Fruit fly (Drosophila melanogaster) whole organism, adult: Measurements from ENCODE around the gene CG18234.

Experiments used
- CG11617 ChIP-seq: fragments of 200-800 bp; sonication (Bioruptor generic); optimal IDR thresholded peaks from 2 replicates; lab custom pipeline; 2017; ENCODE audit warnings: mild to moderate bottlenecking, missing biosample characterization, missing genetic modification reagents, missing genetic modification characterization
- CG12768 ChIP-seq: fragments of 200-800 bp; sonication (Bioruptor generic); optimal IDR thresholded peaks from 2 replicates; lab custom pipeline; 2017; ENCODE audit warnings: missing biosample characterization, missing genetic modification characterization, mild to moderate bottlenecking, moderate library complexity, missing genetic modification reagents
- CG14711 ChIP-seq: fragments of 200-800 bp; sonication (Bioruptor generic); optimal IDR thresholded peaks from 2 replicates; lab custom pipeline; 2018; ENCODE audit warnings: missing biosample characterization, mild to moderate bottlenecking, missing genetic modification characterization, moderate library complexity
- CG1620 ChIP-seq: fragments of 200-800 bp; sonication (Bioruptor generic); optimal IDR thresholded peaks from 2 replicates; lab custom pipeline; 2016; ENCODE audit warnings: missing biosample characterization, missing genetic modification characterization
- CG33017 ChIP-seq: fragments of 200-800 bp; sonication (Bioruptor generic); optimal IDR thresholded peaks from 2 replicates; lab custom pipeline; 2018; ENCODE audit warnings: missing biosample characterization, mild to moderate bottlenecking, missing genetic modification characterization, moderate library complexity
- CG5204 ChIP-seq: fragments of 200-800 bp; sonication (Bioruptor generic); optimal IDR thresholded peaks from 2 replicates; lab custom pipeline; 2016; ENCODE audit warnings: missing biosample characterization, missing genetic modification characterization
- CG7045 ChIP-seq: fragments of 200-800 bp; sonication (Bioruptor generic); optimal IDR thresholded peaks from 2 replicates; lab custom pipeline; 2017; ENCODE audit warnings: missing biosample characterization, mild to moderate bottlenecking, missing genetic modification characterization
- CG7101 ChIP-seq: fragments of 200-800 bp; sonication (Bioruptor generic); optimal IDR thresholded peaks from 2 replicates; lab custom pipeline; 2018; ENCODE audit warnings: missing biosample characterization, mild to moderate bottlenecking, missing genetic modification characterization, moderate library complexity
- Clk ChIP-seq: fragments of 200-800 bp; sonication (Bioruptor generic); optimal IDR thresholded peaks from 2 replicates; lab custom pipeline; 2017; ENCODE audit warnings: missing biosample characterization, missing genetic modification characterization
- Crg-1 ChIP-seq: fragments of 200-800 bp; sonication (Bioruptor generic); optimal IDR thresholded peaks from 2 replicates; lab custom pipeline; 2016; ENCODE audit warnings: missing biosample characterization, missing genetic modification characterization
- Hr96 ChIP-seq: fragments of 200-800 bp; sonication (Bioruptor generic); optimal IDR thresholded peaks from 2 replicates; lab custom pipeline; 2016; ENCODE audit warnings: missing biosample characterization, missing genetic modification characterization
- Mnt ChIP-seq: fragments of 200-800 bp; sonication (Bioruptor generic); optimal IDR thresholded peaks from 2 replicates; lab custom pipeline; 2016; ENCODE audit warnings: missing biosample characterization, mild to moderate bottlenecking, missing genetic modification characterization
- bab1 ChIP-seq: fragments of 200-800 bp; sonication (Bioruptor generic); optimal IDR thresholded peaks from 3 replicates; lab custom pipeline; 2019; ENCODE audit warnings: missing biosample characterization, mild to moderate bottlenecking, missing genetic modification characterization, moderate library complexity
- cic ChIP-seq: fragments of 200-800 bp; sonication (Bioruptor generic); optimal IDR thresholded peaks from 2 replicates; lab custom pipeline; 2017; ENCODE audit warnings: missing biosample characterization, mild to moderate bottlenecking, missing genetic modification characterization, moderate library complexity
- cnc ChIP-seq, 2 experiments: fragments of >200 bp; optimal IDR thresholded peaks; 2 replicates each; lab custom pipeline; 2017
- kay ChIP-seq: fragments of 200-800 bp; sonication (Bioruptor generic); peaks from one replicate; lab custom pipeline; 2016; ENCODE audit warnings: missing biosample characterization, missing genetic modification characterization, borderline replicate concordance
- ovo ChIP-seq: fragments of 200-800 bp; sonication (Bioruptor generic); optimal IDR thresholded peaks from 2 replicates; lab custom pipeline; 2016; ENCODE audit warnings: missing biosample characterization, missing genetic modification characterization
- pad ChIP-seq: fragments of 200-800 bp; sonication (Bioruptor generic); optimal IDR thresholded peaks from 3 replicates; lab custom pipeline; 2017; ENCODE audit warnings: missing biosample characterization, missing genetic modification characterization, mild to moderate bottlenecking, moderate library complexity, missing genetic modification reagents
- tj ChIP-seq: fragments of 200-800 bp; sonication (Bioruptor generic); optimal IDR thresholded peaks from 3 replicates; lab custom pipeline; 2017; ENCODE audit warnings: missing biosample characterization, mild to moderate bottlenecking, missing genetic modification characterization, moderate library complexity
- toe ChIP-seq: fragments of 200-800 bp; sonication (Bioruptor generic); optimal IDR thresholded peaks from 2 replicates; lab custom pipeline; 2016; ENCODE audit warnings: missing biosample characterization, missing genetic modification characterization

The CG18234 gene

dm6 chr3L:18603125-18603524, at the start of gene CG18234:
CG18234 (plus strand) TSS chr3L:18603425.
- TF ChIP-seq CG33017 (tag; lab: Kevin White, UChicago): no peak
- no peak for TF ChIP-seq CG1620 (GFP tag; lab: Kevin White, UChicago)
- TF ChIP-seq CG7101 (tag; lab: Kevin White, UChicago): no peak

dm6 chr3L:18559958-18560357, 43.3 kb upstream of the CG18234 start, which contains the start of gene AstC-R1:
AstC-R1 (plus strand) TSS chr3L:18560258.
- TF ChIP-seq CG33017 (tag; lab: Kevin White, UChicago): no peak
- no peak for TF ChIP-seq CG7045 (GFP tag; lab: Kevin White, UChicago)
- TF ChIP-seq Clk (GFP tag; lab: Kevin White, UChicago): no peak
- no peak for TF ChIP-seq tj (GFP tag; lab: Kevin White, UChicago)
- no peak for TF ChIP-seq bab1
- TF ChIP-seq pad (GFP tag; lab: Kevin White, UChicago): no peak
- no peak for TF ChIP-seq CG7101 (tag; lab: Kevin White, UChicago)
- no peak for TF ChIP-seq kay (GFP tag; lab: Kevin White, UChicago)
- no peak for TF ChIP-seq CG5204 (GFP tag; lab: Kevin White, UChicago)
- no peak for TF ChIP-seq CG12768
- TF ChIP-seq toe (GFP tag; lab: Kevin White, UChicago): no peak
- no peak for TF ChIP-seq CG1620 (GFP tag; lab: Kevin White, UChicago)
- no peak for TF ChIP-seq cnc (optimal IDR thresholded peaks at IDR 0.05; lab: Kevin White, UChicago)
- no peak for TF ChIP-seq Crg-1

dm6 chr3L:18588387-18588786, 14.8 kb upstream of the CG18234 start, which contains the start of gene CG7271:
CG7271 (plus strand) TSS chr3L:18588759.
- TF ChIP-seq cic (GFP tag; lab: Kevin White, UChicago) (no peak), tj (GFP tag; lab: Kevin White, UChicago) (no peak), CG12768 (no peak), CG5204 (GFP tag; lab: Kevin White, UChicago) (no peak)

- TF ChIP-seq CG14711 (no peak), CG7045 (GFP tag; lab: Kevin White, UChicago) (no peak), CG12768 (no peak), Clk (GFP tag; lab: Kevin White, UChicago) (no peak), CG7101 (tag; lab: Kevin White, UChicago) (no peak), Mnt (GFP tag; lab: Kevin White, UChicago) (no peak), cnc (optimal IDR thresholded peaks at IDR 0.05; lab: Kevin White, UChicago) (no peak), Hr96 (GFP tag; lab: Kevin White, UChicago) (no peak), tj (GFP tag; lab: Kevin White, UChicago) (no peak), pad (GFP tag; lab: Kevin White, UChicago) (no peak), CG1620 (GFP tag; lab: Kevin White, UChicago) (no peak), CG5204 (GFP tag; lab: Kevin White, UChicago) (no peak), cic (GFP tag; lab: Kevin White, UChicago) (no peak), toe (GFP tag; lab: Kevin White, UChicago) (no peak), bab1 (no peak), CG11617 (no peak), Crg-1 (no peak), CG33017 (tag; lab: Kevin White, UChicago) (no peak)
Measured at dm6 chr3L:18593671-18594070, 9.6 kb upstream of the CG18234 start, which contains the start of gene term. term (minus strand) TSS chr3L:18593771.

dm6 chr3L:18605172-18605571, 1.9 kb downstream of the CG18234 start, which contains the start of gene CG18233:
CG18233 (plus strand) TSS chr3L:18605472.
- TF ChIP-seq CG11617 (no peak), pad (GFP tag; lab: Kevin White, UChicago) (no peak), Clk (GFP tag; lab: Kevin White, UChicago) (no peak), CG14711 (no peak), tj (GFP tag; lab: Kevin White, UChicago) (no peak), toe (GFP tag; lab: Kevin White, UChicago) (no peak), Mnt (GFP tag; lab: Kevin White, UChicago) (no peak)

dm6 chr3L:18607162-18607561, 3.9 kb downstream of the CG18234 start, which contains the start of gene CG18231:
CG18231 (plus strand) TSS chr3L:18607462.
- no peak for TF ChIP-seq Clk (GFP tag; lab: Kevin White, UChicago)
- TF ChIP-seq CG1620 (GFP tag; lab: Kevin White, UChicago): no peak
- no peak for TF ChIP-seq toe (GFP tag; lab: Kevin White, UChicago)

dm6 chr3L:18609320-18609719, 6.1 kb downstream of the CG18234 start, which contains the start of gene CG32201:
CG32201 (plus strand) TSS chr3L:18609620.
- TF ChIP-seq CG12768: no peak
- no peak for TF ChIP-seq Crg-1
- TF ChIP-seq ovo (GFP tag; lab: Kevin White, UChicago): no peak
- no peak for TF ChIP-seq Mnt (GFP tag; lab: Kevin White, UChicago)
- TF ChIP-seq CG7045 (GFP tag; lab: Kevin White, UChicago): no peak
- no peak for TF ChIP-seq CG14711
